Fruit fly (Drosophila melanogaster) whole organism, embryonic: ENCODE results near the gene Sfp26Ad.

Experiments
- Adf1 ChIP-seq: fragments of 200-800 bp; sonication (Bioruptor generic); IDR thresholded peaks from 2 replicates; pipeline ENCODE4 v1.3.6; 2022; ENCODE audit warnings: missing biosample characterization, missing genetic modification characterization
- Antp ChIP-seq: fragments of 200-800 bp; sonication (Bioruptor generic); optimal IDR thresholded peaks from 3 replicates; lab custom pipeline; 2016; ENCODE audit warnings: missing biosample characterization, missing genetic modification characterization
- BEAF-32 ChIP-seq: fragments of 200-800 bp; sonication (Bioruptor generic); optimal IDR thresholded peaks from 3 replicates; lab custom pipeline; 2017; ENCODE audit warnings: missing biosample characterization, missing genetic modification characterization, mild to moderate bottlenecking, moderate library complexity, missing genetic modification reagents
- CG10321 ChIP-seq: fragments of 200-800 bp; sonication (Bioruptor generic); IDR thresholded peaks from 2 replicates; pipeline ENCODE4 v1.3.6; 2022; ENCODE audit warnings: missing biosample characterization, missing genetic modification characterization
- CG10979 ChIP-seq: fragments of 200-800 bp; sonication (Bioruptor generic); optimal IDR thresholded peaks from 2 replicates; lab custom pipeline; 2018; ENCODE audit warnings: missing biosample characterization, mild to moderate bottlenecking, missing genetic modification characterization, moderate library complexity
- CG11696 ChIP-seq: fragments of 200-800 bp; sonication (Bioruptor generic); IDR thresholded peaks from 2 replicates; pipeline ENCODE4 v1.3.6; 2022; ENCODE audit warnings: missing biosample characterization, missing genetic modification characterization
- CG1233 ChIP-seq: fragments of 200-800 bp; sonication (Bioruptor generic); optimal IDR thresholded peaks from 4 replicates; lab custom pipeline; 2018; ENCODE audit warnings: missing biosample characterization, mild to moderate bottlenecking, missing genetic modification characterization
- CG13775 ChIP-seq: fragments of 200-800 bp; sonication (Bioruptor generic); optimal IDR thresholded peaks from 3 replicates; lab custom pipeline; 2017; ENCODE audit warnings: missing biosample characterization, mild to moderate bottlenecking, missing genetic modification characterization
- CG15479 ChIP-seq: fragments of 200-800 bp; sonication (Bioruptor generic); optimal IDR thresholded peaks from 3 replicates; lab custom pipeline; 2019; ENCODE audit warnings: missing biosample characterization, mild to moderate bottlenecking, missing genetic modification characterization, moderate library complexity
- CG1602 ChIP-seq: fragments of 200-800 bp; sonication (Bioruptor generic); optimal IDR thresholded peaks from 3 replicates; lab custom pipeline; 2016; ENCODE audit warnings: missing biosample characterization, missing genetic modification characterization
- CG17328 ChIP-seq: fragments of 200-800 bp; sonication (Bioruptor generic); IDR thresholded peaks from 2 replicates; pipeline ENCODE4 v1.3.6; 2022; ENCODE audit warnings: missing biosample characterization, missing genetic modification characterization
- CG17568 ChIP-seq: fragments of 200-800 bp; sonication (Bioruptor generic); optimal IDR thresholded peaks from 2 replicates; lab custom pipeline; 2018; ENCODE audit warnings: missing biosample characterization, mild to moderate bottlenecking, missing genetic modification characterization, moderate library complexity
- CG1792 ChIP-seq: fragments of 200-800 bp; sonication (Bioruptor generic); optimal IDR thresholded peaks from 2 replicates; lab custom pipeline; 2016; ENCODE audit warnings: missing biosample characterization, missing genetic modification characterization
- CG3163 ChIP-seq: fragments of 200-800 bp; sonication (Bioruptor generic); optimal IDR thresholded peaks from 3 replicates; lab custom pipeline; 2016; ENCODE audit warnings: missing biosample characterization, missing genetic modification characterization
- CG3847 ChIP-seq: fragments of 200-800 bp; sonication (Bioruptor generic); IDR thresholded peaks from 2 replicates; pipeline ENCODE4 v1.3.6; 2022; ENCODE audit warnings: missing biosample characterization, missing genetic modification characterization
- CG43689 ChIP-seq: fragments of 200-800 bp; sonication (Bioruptor generic); IDR thresholded peaks from 2 replicates; pipeline ENCODE4 v1.3.6; 2022; ENCODE audit warnings: missing biosample characterization, missing genetic modification characterization
- CG6791 ChIP-seq: fragments of 200-800 bp; sonication (Bioruptor generic); IDR thresholded peaks from 3 replicates; pipeline ENCODE4 v1.3.6; 2022; ENCODE audit warnings: missing biosample characterization, missing genetic modification characterization; ENCODE audit not compliant: partially characterized antibody
- CG9932 ChIP-seq: fragments of 200-800 bp; sonication (Bioruptor generic); IDR thresholded peaks from 2 replicates; pipeline ENCODE4 v1.3.6; 2022; ENCODE audit warnings: missing biosample characterization, missing genetic modification characterization
- Dek ChIP-seq: fragments of 200-800 bp; sonication (Bioruptor generic); optimal IDR thresholded peaks from 3 replicates; lab custom pipeline; 2019; ENCODE audit warnings: missing biosample characterization, mild to moderate bottlenecking, missing genetic modification characterization, moderate library complexity
- Dp ChIP-seq: fragments of 200-800 bp; sonication (Bioruptor generic); optimal IDR thresholded peaks from 2 replicates; lab custom pipeline; 2018; ENCODE audit warnings: missing biosample characterization, mild to moderate bottlenecking, missing genetic modification characterization, moderate library complexity
- ERR ChIP-seq: fragments of 200-800 bp; sonication (Bioruptor generic); optimal IDR thresholded peaks from 2 replicates; lab custom pipeline; 2016; ENCODE audit warnings: missing biosample characterization, missing genetic modification characterization
- Gug ChIP-seq: fragments of 200-800 bp; sonication (Bioruptor generic); IDR thresholded peaks from 4 replicates; pipeline ENCODE4 v1.3.6; 2022; ENCODE audit warnings: missing biosample characterization, missing genetic modification characterization
- Hr3 ChIP-seq: fragments of 200-800 bp; sonication (Bioruptor generic); optimal IDR thresholded peaks from 3 replicates; lab custom pipeline; 2016; ENCODE audit warnings: missing biosample characterization, missing genetic modification characterization
- Lim3 ChIP-seq: fragments of 200-800 bp; sonication (Bioruptor generic); IDR thresholded peaks from 2 replicates; pipeline ENCODE4 v1.3.6; 2022; ENCODE audit warnings: missing biosample characterization, missing genetic modification characterization
- Opbp ChIP-seq: fragments of 200-800 bp; sonication (Bioruptor generic); IDR thresholded peaks from 3 replicates; pipeline ENCODE4 v1.3.6; 2022; ENCODE audit warnings: missing biosample characterization, missing genetic modification characterization; ENCODE audit not compliant: partially characterized antibody
- Rfx ChIP-seq: fragments of 200-800 bp; sonication (Bioruptor generic); IDR thresholded peaks from 2 replicates; pipeline ENCODE4 v1.3.6; 2022; ENCODE audit warnings: missing biosample characterization, missing genetic modification characterization
- Side ChIP-seq: fragments of 200-800 bp; sonication (Bioruptor generic); optimal IDR thresholded peaks from 2 replicates; lab custom pipeline; 2016; ENCODE audit warnings: missing biosample characterization, missing genetic modification characterization
- Sry-δ ChIP-seq: fragments of 200-800 bp; sonication (Bioruptor generic); optimal IDR thresholded peaks from 2 replicates; lab custom pipeline; 2016; ENCODE audit warnings: missing biosample characterization, missing genetic modification characterization
- Xrp1 ChIP-seq: fragments of 200-800 bp; sonication (Bioruptor generic); IDR thresholded peaks from 2 replicates; pipeline ENCODE4 v1.3.6; 2022; ENCODE audit warnings: missing biosample characterization, missing genetic modification characterization
- abd-A ChIP-seq: fragments of 200-800 bp; sonication (Bioruptor generic); optimal IDR thresholded peaks from 3 replicates; lab custom pipeline; 2019; ENCODE audit warnings: missing biosample characterization, mild to moderate bottlenecking, missing genetic modification characterization, moderate library complexity
- cato ChIP-seq: fragments of 200-800 bp; sonication (Bioruptor generic); optimal IDR thresholded peaks from 2 replicates; lab custom pipeline; 2016; ENCODE audit warnings: missing biosample characterization, missing genetic modification characterization, borderline replicate concordance
- fd3F ChIP-seq: fragments of 200-800 bp; sonication (Bioruptor generic); optimal IDR thresholded peaks from 2 replicates; lab custom pipeline; 2018; ENCODE audit warnings: missing biosample characterization, mild to moderate bottlenecking, missing genetic modification characterization, moderate library complexity
- gce ChIP-seq: fragments of 200-800 bp; sonication (Bioruptor generic); IDR thresholded peaks from 3 replicates; pipeline ENCODE4 v1.3.6; 2022; ENCODE audit warnings: missing biosample characterization, missing genetic modification characterization
- gcm ChIP-seq: fragments of 200-800 bp; sonication (Bioruptor generic); optimal IDR thresholded peaks from 2 replicates; lab custom pipeline; 2019; ENCODE audit warnings: missing biosample characterization, mild to moderate bottlenecking, missing genetic modification characterization, moderate library complexity
- grau ChIP-seq: fragments of 200-800 bp; optimal IDR thresholded peaks from 3 replicates; lab custom pipeline; 2019; ENCODE audit warnings: missing biosample characterization, mild to moderate bottlenecking, missing genetic modification characterization, moderate library complexity
- gro ChIP-seq: fragments of 200-800 bp; sonication (Bioruptor generic); optimal IDR thresholded peaks from 2 replicates; lab custom pipeline; 2016; ENCODE audit warnings: missing biosample characterization, missing genetic modification characterization
- ham ChIP-seq: fragments of 200-800 bp; sonication (Bioruptor generic); IDR thresholded peaks from 2 replicates; pipeline ENCODE4 v1.3.6; 2022; ENCODE audit warnings: missing biosample characterization, missing genetic modification characterization
- knrl ChIP-seq: fragments of 200-800 bp; sonication (Bioruptor generic); IDR thresholded peaks from 3 replicates; pipeline ENCODE4 v1.3.6; 2022; ENCODE audit warnings: missing biosample characterization, missing genetic modification characterization; ENCODE audit not compliant: partially characterized antibody
- lbe ChIP-seq: fragments of 200-800 bp; sonication (Bioruptor generic); optimal IDR thresholded peaks from 2 replicates; lab custom pipeline; 2016; ENCODE audit warnings: missing biosample characterization, mild to moderate bottlenecking, missing genetic modification characterization
- mirr ChIP-seq: fragments of 200-800 bp; sonication (Bioruptor generic); optimal IDR thresholded peaks from 3 replicates; lab custom pipeline; 2018; ENCODE audit warnings: missing biosample characterization, mild to moderate bottlenecking, missing genetic modification characterization
- nerfin-1 ChIP-seq: fragments of 200-800 bp; sonication (Bioruptor generic); optimal IDR thresholded peaks from 3 replicates; lab custom pipeline; 2019; ENCODE audit warnings: missing biosample characterization, mild to moderate bottlenecking, missing genetic modification characterization, moderate library complexity
- nom ChIP-seq: fragments of 200-800 bp; sonication (Bioruptor generic); optimal IDR thresholded peaks from 2 replicates; lab custom pipeline; 2017; ENCODE audit warnings: missing biosample characterization, missing genetic modification characterization, mild to moderate bottlenecking, moderate library complexity, missing genetic modification reagents
- odd ChIP-seq: fragments of 200-800 bp; sonication (Bioruptor generic); optimal IDR thresholded peaks from 2 replicates; lab custom pipeline; 2017; ENCODE audit warnings: missing biosample characterization, mild to moderate bottlenecking, missing genetic modification characterization
- onecut ChIP-seq: fragments of 200-800 bp; sonication (Bioruptor generic); IDR thresholded peaks from 2 replicates; pipeline ENCODE4 v1.3.6; 2022; ENCODE audit warnings: missing biosample characterization, missing genetic modification characterization
- pb ChIP-seq: fragments of 200-800 bp; sonication (Bioruptor generic); optimal IDR thresholded peaks from 3 replicates; lab custom pipeline; 2016; ENCODE audit warnings: missing biosample characterization, missing genetic modification characterization
- pnt ChIP-seq: fragments of 200-800 bp; sonication (Bioruptor generic); optimal IDR thresholded peaks from 3 replicates; lab custom pipeline; 2016; ENCODE audit warnings: missing biosample characterization, missing genetic modification characterization
- prd ChIP-seq, 3 experiments: fragments of >200 bp in 2 of 3; fragments of 200-800 bp in 1 of 3; sonication (Bioruptor generic) in 1 of 3; optimal IDR thresholded peaks in 2 of 3; IDR thresholded peaks in 1 of 3; 2 replicates in 2 of 3; 3 replicates in 1 of 3; pipeline versions ENCODE4 v1.3.6 to Lab custom; 2017 to 2022; ENCODE audit warnings: missing biosample characterization in 1 of 3, missing genetic modification characterization in 1 of 3
- pros ChIP-seq: fragments of 200-800 bp; sonication (Bioruptor generic); optimal IDR thresholded peaks from 3 replicates; lab custom pipeline; 2019; ENCODE audit warnings: missing biosample characterization, mild to moderate bottlenecking, missing genetic modification characterization, moderate library complexity
- sd ChIP-seq: fragments of 200-800 bp; sonication (Bioruptor generic); optimal IDR thresholded peaks from 3 replicates; lab custom pipeline; 2018; ENCODE audit warnings: missing biosample characterization, mild to moderate bottlenecking, missing genetic modification characterization, moderate library complexity
- so ChIP-seq: fragments of 200-800 bp; sonication (Bioruptor generic); IDR thresholded peaks from 3 replicates; pipeline ENCODE4 v1.3.6; 2022; ENCODE audit warnings: missing biosample characterization, missing genetic modification characterization
- tio ChIP-seq: fragments of 200-800 bp; sonication (Bioruptor generic); optimal IDR thresholded peaks from 2 replicates; lab custom pipeline; 2017; ENCODE audit warnings: missing biosample characterization, missing genetic modification characterization, inconsistent platforms
- tll ChIP-seq, 2 experiments: fragments of 200-800 bp in 1 of 2; fragments of >200 bp in 1 of 2; sonication (Bioruptor generic) in 1 of 2; optimal IDR thresholded peaks; 2 replicates each; lab custom pipeline; 2017 to 2019; ENCODE audit warnings: missing biosample characterization in 2 of 2, missing genetic modification characterization in 2 of 2, mild to moderate bottlenecking in 1 of 2, moderate library complexity in 1 of 2

The Sfp26Ad gene

dm6 chr2L:5986094-5986493 lies 43.0 kb upstream of the Sfp26Ad start, which contains the start of gene ifc (continued):
- TF ChIP-seq CG1602 (GFP tag; lab: Kevin White, UChicago): peak; percentile 59
- no peak for TF ChIP-seq lbe (GFP tag; lab: Kevin White, UChicago)
- TF ChIP-seq onecut (GFP tag; lab: Robert Waterston, UW): no peak; the same call in none of the 2 replicates
- TF ChIP-seq abd-A: no peak
- TF ChIP-seq mirr: peak; percentile 7
- TF ChIP-seq Xrp1 (GFP tag; lab: Robert Waterston, UW): no peak
- TF ChIP-seq Adf1 (GFP tag; lab: Robert Waterston, UW): no peak
- TF ChIP-seq CG11696 (GFP tag; lab: Robert Waterston, UW): no peak
- TF ChIP-seq gro: peak; percentile 67
- TF ChIP-seq CG9932 (GFP tag; lab: Robert Waterston, UW): no peak
- peak; percentile 22 for TF ChIP-seq fd3F (GFP tag; lab: Kevin White, UChicago)
- no peak for TF ChIP-seq gce
- TF ChIP-seq grau: peak; percentile 69
- peak; percentile 82 for TF ChIP-seq Sry-δ (GFP tag; lab: Kevin White, UChicago)
- TF ChIP-seq Antp (GFP tag; lab: Kevin White, UChicago): peak; percentile 57
- peak; percentile 30 for TF ChIP-seq Hr3
- TF ChIP-seq BEAF-32 (GFP tag; lab: Kevin White, UChicago): peak; percentile 83
- peak; percentile 17 for TF ChIP-seq cato
- peak; percentile 41 for TF ChIP-seq pnt
- no peak for TF ChIP-seq Rfx (GFP tag; lab: Robert Waterston, UW)
- no peak for TF ChIP-seq CG6791 (GFP tag; lab: Robert Waterston, UW)
- TF ChIP-seq prd (optimal IDR thresholded peaks at IDR 0.05; lab: Kevin White, UChicago): no peak
- no peak for TF ChIP-seq prd (GFP tag; IDR thresholded peaks at IDR 0.05; lab: Robert Waterston, UW)
- peak; percentile 63 for TF ChIP-seq Dek
- TF ChIP-seq Dp (GFP tag; lab: Kevin White, UChicago): peak; percentile 63
- no peak for TF ChIP-seq knrl (GFP tag; lab: Robert Waterston, UW)
- peak; percentile 51 for TF ChIP-seq CG1792 (GFP tag; lab: Kevin White, UChicago)
- no peak for TF ChIP-seq Lim3 (GFP tag; lab: Robert Waterston, UW)
- peak; percentile 36 for TF ChIP-seq CG10979
- no peak for TF ChIP-seq so (GFP tag; lab: Robert Waterston, UW)
- TF ChIP-seq tio (GFP tag; lab: Kevin White, UChicago): no peak
- peak; percentile 51 for TF ChIP-seq CG3163 (GFP tag; lab: Kevin White, UChicago)
- no peak for TF ChIP-seq gcm
- TF ChIP-seq CG17568 (GFP tag; lab: Kevin White, UChicago): no peak
- peak; percentile 69 for TF ChIP-seq ERR
- no peak for TF ChIP-seq CG17328 (GFP tag; lab: Robert Waterston, UW)
- no peak for TF ChIP-seq CG10321 (GFP tag; lab: Robert Waterston, UW)
- no peak for TF ChIP-seq CG43689 (GFP tag; lab: Robert Waterston, UW)
- TF ChIP-seq ham (GFP tag; lab: Robert Waterston, UW): no peak
- TF ChIP-seq Gug (GFP tag; lab: Robert Waterston, UW): peak; percentile 51; the same call in 3 of the 4 replicates
- TF ChIP-seq CG3847 (GFP tag; lab: Robert Waterston, UW): no peak
- peak; percentile 28 for TF ChIP-seq nerfin-1 (tag; lab: Kevin White, UChicago)

dm6 chr2L:5983236-5983635 lies 40.1 kb upstream of the Sfp26Ad start:
- TF ChIP-seq nom (peak; percentile 38), pros (GFP tag; lab: Kevin White, UChicago) (peak; percentile 58), sd (tag; lab: Kevin White, UChicago) (peak; percentile 8), pb (GFP tag; lab: Kevin White, UChicago) (no peak), CG13775 (GFP tag; lab: Kevin White, UChicago) (no peak), Sry-δ (GFP tag; lab: Kevin White, UChicago) (no peak), Side (GFP tag; lab: Kevin White, UChicago) (no peak), Opbp (GFP tag; lab: Robert Waterston, UW) (no peak), CG3163 (GFP tag; lab: Kevin White, UChicago) (peak; percentile 50), CG1233 (GFP tag; lab: Kevin White, UChicago) (no peak), CG15479 (GFP tag; lab: Kevin White, UChicago) (peak; percentile 67), tll (GFP tag; optimal IDR thresholded peaks at IDR 0.05; lab: Kevin White, UChicago) (no peak), odd (GFP tag; lab: Kevin White, UChicago) (no peak)
